Worm (Caenorhabditis elegans) whole organism, L4 larva: ENCODE results near the gene F40F12.9.

Source experiments
- Y5F2A.4 ChIP-seq: fragments of 200-800 bp; sonication (Bioruptor generic); optimal IDR thresholded peaks from 2 replicates; lab custom pipeline; 2018; ENCODE audit warnings: mild to moderate bottlenecking, missing genetic modification characterization, missing compliant biosample characterization
- ama-1 ChIP-seq: fragments of 150-350 bp; optimal IDR thresholded peaks from 2 replicates; lab custom pipeline; 2014; ENCODE audit warnings: inconsistent platforms, mixed read lengths
- lin-39 ChIP-seq: fragments of 150-350 bp; optimal IDR thresholded peaks from 2 replicates; lab custom pipeline; 2014; ENCODE audit warnings: missing biosample characterization, missing genetic modification reagents, missing genetic modification characterization

DNA sequence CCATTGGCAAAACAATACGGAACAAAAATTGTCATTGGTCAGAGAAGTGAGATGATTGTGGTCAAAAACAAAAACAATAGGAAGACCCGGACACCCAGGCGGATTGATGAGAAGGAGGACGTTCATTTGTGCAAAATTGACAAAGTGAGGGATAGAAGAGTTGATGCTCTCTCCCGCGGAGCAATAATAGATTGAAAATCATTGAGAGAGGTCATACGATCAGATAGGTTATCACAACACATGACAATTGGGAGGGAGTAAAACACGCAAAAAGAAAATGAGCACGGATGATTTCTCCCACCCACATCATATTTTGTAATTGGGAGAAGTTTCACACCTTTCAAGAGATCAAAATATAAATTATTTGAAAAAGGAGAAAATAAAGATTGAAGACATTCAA lies 25.5 kb upstream of the F40F12.9 start:
- TF ChIP-seq Y5F2A.4 (GFP tag; lab: Kevin White, UChicago) (no peak), ama-1 (lab: Kevin White, UChicago) (no peak), lin-39 (tag; lab: Kevin White, UChicago) (no peak)
